Fruit fly (Drosophila melanogaster) whole organism, prepupa: ENCODE results near the gene CG10089.

Experiments
- Blimp-1 ChIP-seq: fragments of 200-800 bp; sonication (Bioruptor generic); optimal IDR thresholded peaks from 3 replicates; lab custom pipeline; 2017; ENCODE audit warnings: missing biosample characterization, missing genetic modification characterization, mild to moderate bottlenecking, moderate library complexity, missing genetic modification reagents
- CG11294 ChIP-seq: fragments of 200-800 bp; sonication (Bioruptor generic); IDR thresholded peaks from 2 replicates; pipeline ENCODE4 v1.3.6; 2022; ENCODE audit warnings: missing biosample characterization, missing genetic modification characterization
- CG15336 ChIP-seq: fragments of 200-800 bp; sonication (Bioruptor generic); IDR thresholded peaks from 2 replicates; pipeline ENCODE4 v1.3.6; 2022; ENCODE audit warnings: missing biosample characterization, missing genetic modification characterization
- CG32006 ChIP-seq: fragments of 200-800 bp; sonication (Bioruptor generic); optimal IDR thresholded peaks from 3 replicates; lab custom pipeline; 2017; ENCODE audit warnings: missing biosample characterization, mild to moderate bottlenecking, missing genetic modification characterization
- CG6163 ChIP-seq: fragments of 200-800 bp; sonication (Bioruptor generic); IDR thresholded peaks from 3 replicates; pipeline ENCODE4 v1.3.6; 2022; ENCODE audit warnings: missing biosample characterization, missing genetic modification characterization
- CG6854 ChIP-seq: fragments of 200-800 bp; sonication (Bioruptor generic); optimal IDR thresholded peaks from 2 replicates; lab custom pipeline; 2017; ENCODE audit warnings: missing biosample characterization, mild to moderate bottlenecking, missing genetic modification characterization
- Ets21C ChIP-seq: fragments of 200-800 bp; sonication (Bioruptor generic); optimal IDR thresholded peaks from 3 replicates; lab custom pipeline; 2016; ENCODE audit warnings: missing biosample characterization, missing genetic modification characterization
- Lpt ChIP-seq: fragments of 200-800 bp; sonication (Bioruptor generic); optimal IDR thresholded peaks from 3 replicates; lab custom pipeline; 2016; ENCODE audit warnings: missing biosample characterization, missing genetic modification characterization
- Sox102F ChIP-seq: fragments of 200-800 bp; sonication (Bioruptor generic); optimal IDR thresholded peaks from 2 replicates; lab custom pipeline; 2016; ENCODE audit warnings: missing biosample characterization, mild to moderate bottlenecking, missing genetic modification characterization
- achi ChIP-seq: fragments of 200-800 bp; sonication (Bioruptor generic); optimal IDR thresholded peaks from 3 replicates; lab custom pipeline; 2016; ENCODE audit warnings: missing biosample characterization, missing genetic modification characterization
- dsx ChIP-seq: fragments of 200-800 bp; optimal IDR thresholded peaks from 3 replicates; lab custom pipeline; 2019; ENCODE audit warnings: missing biosample characterization, mild to moderate bottlenecking, missing genetic modification characterization, moderate library complexity; ENCODE audit not compliant: poor library complexity, severe bottlenecking
- fd85E ChIP-seq: fragments of 200-800 bp; sonication (Bioruptor generic); optimal IDR thresholded peaks from 3 replicates; lab custom pipeline; 2016; ENCODE audit warnings: missing biosample characterization, missing genetic modification characterization
- fkh ChIP-seq: fragments of 200-800 bp; sonication (Bioruptor generic); optimal IDR thresholded peaks from 3 replicates; lab custom pipeline; 2017; ENCODE audit warnings: missing biosample characterization, mild to moderate bottlenecking, missing genetic modification characterization, moderate library complexity
- svp ChIP-seq: fragments of 200-800 bp; sonication (Bioruptor generic); peaks from one replicate; lab custom pipeline; 2016; ENCODE audit warnings: missing biosample characterization, missing genetic modification characterization

DNA sequence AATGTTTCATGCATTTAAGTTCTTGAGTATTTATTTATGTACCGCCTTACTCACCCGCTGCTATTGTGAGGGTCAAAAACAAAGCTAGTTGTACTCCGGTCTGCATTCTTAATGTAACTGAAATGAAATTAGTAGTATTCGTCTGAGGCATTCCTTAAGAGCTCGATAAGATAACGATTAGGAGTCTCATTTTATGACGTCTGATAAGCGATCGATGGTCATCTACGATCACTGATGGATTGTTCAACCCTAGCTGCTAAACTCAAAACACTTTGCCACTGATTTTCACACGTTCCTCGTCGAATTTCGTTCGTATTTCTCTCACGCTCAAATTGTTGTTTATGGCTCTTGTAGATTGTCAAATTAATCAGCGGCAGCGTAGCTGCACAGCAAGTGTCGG is 17.5 kb downstream of the CG10089 start, which contains the start of gene CG10116:
- no peak for TF ChIP-seq CG6854 (GFP tag; lab: Kevin White, UChicago)
- TF ChIP-seq Lpt (GFP tag; lab: Kevin White, UChicago), result no peak
- TF ChIP-seq CG32006, result no peak
- no peak for TF ChIP-seq CG6163 (GFP tag; lab: Robert Waterston, UW)
- no peak for TF ChIP-seq dsx (GFP tag; lab: Kevin White, UChicago)
- no peak for TF ChIP-seq Blimp-1
- no peak for TF ChIP-seq fkh (GFP tag; lab: Kevin White, UChicago)
- no peak for TF ChIP-seq fd85E (GFP tag; lab: Kevin White, UChicago)
- no peak for TF ChIP-seq achi
- no peak for TF ChIP-seq Ets21C (GFP tag; lab: Kevin White, UChicago)
- no peak for TF ChIP-seq CG11294 (GFP tag; lab: Robert Waterston, UW)
- no peak for TF ChIP-seq CG15336
- TF ChIP-seq svp (GFP tag; lab: Kevin White, UChicago), result no peak
- no peak for TF ChIP-seq Sox102F (GFP tag; lab: Kevin White, UChicago)
